Fruit fly (Drosophila melanogaster): ENCODE data around the gene Grasp65.

dm6 chr3L:19904411-19905135, 20.2 kb upstream of the Grasp65 start:
- TF ChIP-seq EcR (GFP tag; optimal IDR thresholded peaks at IDR 0.05): no peak
- no peak for TF ChIP-seq pan (optimal IDR thresholded peaks at IDR 0.05)

Measured in whole organism.